Worm (Caenorhabditis elegans) whole organism, late embryonic: ENCODE measurements around the gene fbxa-133.

Experiments used
- F13H6.1 ChIP-seq: sonication (generic microtip); optimal IDR thresholded peaks from 2 replicates; lab custom pipeline; 2016; ENCODE audit warnings: missing genetic modification characterization, missing compliant biosample characterization
- ama-1 ChIP-seq: fragments of 150-350 bp; optimal IDR thresholded peaks from 2 replicates; lab custom pipeline; 2014
- elt-4 ChIP-seq: sonication (generic microtip); optimal IDR thresholded peaks from 2 replicates; lab custom pipeline; 2016; ENCODE audit warnings: missing genetic modification characterization, missing compliant biosample characterization
- fkh-10 ChIP-seq: fragments of 150-350 bp; optimal IDR thresholded peaks from 2 replicates; lab custom pipeline; 2014; ENCODE audit warnings: missing biosample characterization, missing genetic modification reagents, missing genetic modification characterization
- hlh-13 ChIP-seq: fragments of 200-800 bp; sonication (Bioruptor generic); optimal IDR thresholded peaks from 2 replicates; lab custom pipeline; 2018; ENCODE audit warnings: mild to moderate bottlenecking, missing genetic modification characterization, missing compliant biosample characterization
- nhr-11 ChIP-seq: fragments of 150-350 bp; optimal IDR thresholded peaks from 2 replicates; lab custom pipeline; 2014; ENCODE audit warnings: missing biosample characterization, missing genetic modification characterization
- pqm-1 ChIP-seq: sonication (generic microtip); optimal IDR thresholded peaks from 2 replicates; lab custom pipeline; 2016; ENCODE audit warnings: missing genetic modification characterization, missing compliant biosample characterization

DNA sequence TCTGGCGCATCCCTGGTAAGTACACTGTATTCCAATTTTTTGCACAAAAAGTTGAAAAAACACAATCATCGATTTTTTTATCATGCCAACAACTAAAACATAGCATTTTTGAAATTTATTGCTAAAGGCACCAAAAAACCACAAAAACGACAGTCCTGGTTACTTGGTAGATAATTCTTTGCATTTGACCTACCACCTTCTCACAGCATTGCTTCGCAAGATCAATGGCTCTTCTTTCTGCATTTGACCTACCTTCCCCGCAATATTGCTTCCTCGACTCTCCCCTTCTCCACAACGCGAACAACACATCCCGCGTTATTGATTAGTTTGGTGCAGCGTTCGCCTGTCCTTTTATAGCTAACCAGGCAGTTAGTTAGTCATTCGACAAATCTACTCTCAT is 16.9 kb downstream of the fbxa-133 start, which contains the start of gene ztf-25:
- TF ChIP-seq ama-1 (no peak), fkh-10 (GFP tag; lab: Kevin White, UChicago) (no peak), elt-4 (tag; lab: Kevin White, UChicago) (no peak), hlh-13 (no peak), nhr-11 (no peak), pqm-1 (tag; lab: Kevin White, UChicago) (no peak), F13H6.1 (tag; lab: Kevin White, UChicago) (no peak)
